Worm (Caenorhabditis elegans) whole organism, midembryonic: ENCODE data around the gene T26E4.4.
"Not testable (repeated sequence)": the region's sequence is repeated elsewhere in the genome, so short reads cannot be mapped to it uniquely, and the experiment has no call there.

Experiments used
- T22C8.4 ChIP-seq: fragments of 200-800 bp; sonication (Bioruptor generic); IDR thresholded peaks from 2 replicates; pipeline ENCODE4 v1.3.6; 2022; ENCODE audit warnings: missing genetic modification characterization, missing compliant biosample characterization
- cog-1 ChIP-seq: sonication (generic microtip); optimal IDR thresholded peaks from 2 replicates; lab custom pipeline; 2016; ENCODE audit warnings: missing genetic modification characterization, missing compliant biosample characterization
- flt-1 ChIP-seq: fragments of 200-800 bp; sonication (Bioruptor generic); IDR thresholded peaks from 2 replicates; pipeline ENCODE4 v1.3.6; 2022; ENCODE audit warnings: missing genetic modification characterization, missing compliant biosample characterization
- klf-2 ChIP-seq: fragments of 200-800 bp; sonication (Bioruptor generic); conservative IDR thresholded peaks from 2 replicates; pipeline ENCODE4 v1.3.6; 2022; ENCODE audit warnings: missing genetic modification reagents, missing genetic modification characterization, missing compliant biosample characterization
- med-1 ChIP-seq: sonication (generic microtip); optimal IDR thresholded peaks from 2 replicates; lab custom pipeline; 2017; ENCODE audit warnings: missing genetic modification characterization, mild to moderate bottlenecking, missing compliant biosample characterization, antibody characterized with exemption, missing genetic modification reagents; ENCODE audit not compliant: insufficient read depth

ce11 chrV:15744366-15744765 is 47.9 kb downstream of the T26E4.4 start, which contains the start of gene str-19:
- TF ChIP-seq flt-1 (GFP tag; lab: Robert Waterston, UW); klf-2; T22C8.4 (GFP tag; lab: Robert Waterston, UW); med-1 (GFP tag; lab: Kevin White, UChicago); cog-1 (tag; lab: Kevin White, UChicago): not testable (repeated sequence)
